Worm (Caenorhabditis elegans): ENCODE results near the gene cpr-3.
"Not testable (repeated sequence)": the region's sequence is repeated elsewhere in the genome, so short reads cannot be mapped to it uniquely, and the experiment has no call there.

DNA sequence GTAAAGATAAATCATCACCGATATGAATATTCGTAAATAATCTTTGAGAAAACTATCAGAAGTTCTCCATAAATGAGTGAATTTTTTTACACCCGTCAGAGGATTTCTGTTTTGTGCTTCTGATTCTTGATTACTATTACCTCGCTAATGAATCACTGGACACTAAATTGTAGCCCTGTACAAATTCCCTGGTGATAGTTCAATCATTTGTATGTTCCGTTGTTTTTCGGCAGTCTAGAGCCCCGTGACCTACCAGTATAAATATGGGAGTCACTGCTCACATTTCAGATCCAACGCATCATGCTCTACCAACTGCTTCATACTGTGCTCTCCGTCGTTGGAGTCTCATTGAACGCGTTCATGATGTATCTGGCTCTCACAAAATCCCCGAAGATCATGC lies 48.2 kb downstream of the cpr-3 start, which contains the start of gene srd-28:
- TF ChIP-seq nhr-76 (tag; optimal IDR thresholded peaks at IDR 0.05); lsy-2 (tag; optimal IDR thresholded peaks at IDR 0.05); nhr-237 (tag; optimal IDR thresholded peaks at IDR 0.05); lin-13 (tag; optimal IDR thresholded peaks at IDR 0.05); ceh-83 (GFP tag; optimal IDR thresholded peaks at IDR 0.05); flh-1 (GFP tag; optimal IDR thresholded peaks at IDR 0.05); bed-3 (GFP tag; optimal IDR thresholded peaks at IDR 0.05); sem-2 (GFP tag; optimal IDR thresholded peaks at IDR 0.05); ztf-11 (tag; optimal IDR thresholded peaks at IDR 0.05); nhr-28 (tag; optimal IDR thresholded peaks at IDR 0.05); snpc-4 (tag; optimal IDR thresholded peaks at IDR 0.05); mls-2 (tag; optimal IDR thresholded peaks at IDR 0.05); elt-3 (tag; optimal IDR thresholded peaks at IDR 0.05): not testable (repeated sequence)

Data from whole organism, mixed stage, embryonic.